Fruit fly (Drosophila melanogaster): ENCODE measurements around the gene Wnt10.

DNA sequence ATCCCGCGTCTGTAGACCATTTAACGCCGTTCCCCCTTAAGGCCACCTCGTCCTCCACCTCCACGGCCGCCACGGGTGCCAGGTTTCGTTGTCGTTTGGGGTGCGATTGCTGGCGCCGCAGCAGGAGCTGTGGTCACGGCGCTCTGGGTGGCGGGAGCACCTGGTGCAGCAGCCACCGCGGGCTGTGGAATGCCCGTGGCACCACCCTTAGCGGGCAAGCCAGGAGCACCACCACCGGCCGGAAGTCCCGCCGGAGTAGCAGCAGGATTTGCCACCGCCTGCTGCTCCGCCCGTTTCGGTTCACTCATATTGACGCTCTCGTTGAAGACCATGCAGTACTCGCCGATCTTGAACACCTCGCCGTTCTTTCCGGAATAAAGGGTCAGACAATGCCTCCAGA, 45.8 kb downstream of the Wnt10 start:
- no peak for TF ChIP-seq CG13204 (GFP tag; optimal IDR thresholded peaks at IDR 0.05)
- TF ChIP-seq EcR (GFP tag; optimal IDR thresholded peaks at IDR 0.05): no peak
- TF ChIP-seq CG12605 (GFP tag; IDR thresholded peaks at IDR 0.05): no peak
- no peak for TF ChIP-seq Pif1B (GFP tag; optimal IDR thresholded peaks at IDR 0.05)
- no peak for TF ChIP-seq gl (tag; optimal IDR thresholded peaks at IDR 0.05)
- no peak for TF ChIP-seq CG10348 (GFP tag; IDR thresholded peaks at IDR 0.05)
- no peak for TF ChIP-seq D1 (tag; optimal IDR thresholded peaks at IDR 0.05)
- TF ChIP-seq CG17806 (tag; optimal IDR thresholded peaks at IDR 0.05): no peak
- no peak for TF ChIP-seq CG9948 (tag; optimal IDR thresholded peaks at IDR 0.05)
- no peak for TF ChIP-seq CG15710 (tag; optimal IDR thresholded peaks at IDR 0.05)
- no peak for TF ChIP-seq rn (GFP tag; IDR thresholded peaks at IDR 0.05)
- TF ChIP-seq CG14655 (GFP tag; optimal IDR thresholded peaks at IDR 0.05): no peak
- no peak for TF ChIP-seq CG8301 (tag; optimal IDR thresholded peaks at IDR 0.05)
- TF ChIP-seq CG4496 (GFP tag; IDR thresholded peaks at IDR 0.05): no peak

Data from whole organism, pupa.